Fruit fly (Drosophila melanogaster) whole organism, embryonic: ENCODE data around the gene Prx5.

ENCODE experiments used
- Antp ChIP-seq: fragments of 200-800 bp; sonication (Bioruptor generic); optimal IDR thresholded peaks from 3 replicates; lab custom pipeline; 2016; ENCODE audit warnings: missing biosample characterization, missing genetic modification characterization
- Atf-2 ChIP-seq: fragments of 200-800 bp; sonication (Bioruptor generic); optimal IDR thresholded peaks from 2 replicates; lab custom pipeline; 2016; ENCODE audit warnings: missing biosample characterization, missing genetic modification characterization
- BEAF-32 ChIP-seq: fragments of 200-800 bp; sonication (Bioruptor generic); optimal IDR thresholded peaks from 3 replicates; lab custom pipeline; 2017; ENCODE audit warnings: missing biosample characterization, missing genetic modification characterization, mild to moderate bottlenecking, moderate library complexity, missing genetic modification reagents
- CG11504 ChIP-seq: fragments of 200-800 bp; sonication (Bioruptor generic); optimal IDR thresholded peaks from 3 replicates; lab custom pipeline; 2019; ENCODE audit warnings: missing biosample characterization, mild to moderate bottlenecking, missing genetic modification characterization, moderate library complexity
- CG13123 ChIP-seq: fragments of 200-800 bp; sonication (Bioruptor generic); optimal IDR thresholded peaks from 2 replicates; lab custom pipeline; 2016; ENCODE audit warnings: missing biosample characterization, missing genetic modification characterization
- CG13287 ChIP-seq: fragments of 200-800 bp; sonication (Bioruptor generic); IDR thresholded peaks from 2 replicates; pipeline ENCODE4 v1.3.6; 2022; ENCODE audit warnings: missing biosample characterization, missing genetic modification characterization; ENCODE audit not compliant: partially characterized antibody
- CG13424 ChIP-seq: fragments of 200-800 bp; sonication (Bioruptor generic); optimal IDR thresholded peaks from 2 replicates; lab custom pipeline; 2019; ENCODE audit warnings: missing biosample characterization, mild to moderate bottlenecking, missing genetic modification characterization, moderate library complexity
- CG15269 ChIP-seq: fragments of 200-800 bp; sonication (Bioruptor generic); optimal IDR thresholded peaks from 2 replicates; lab custom pipeline; 2018; ENCODE audit warnings: missing biosample characterization, mild to moderate bottlenecking, missing genetic modification characterization, moderate library complexity
- CG18262 ChIP-seq: fragments of 200-800 bp; optimal IDR thresholded peaks from 3 replicates; lab custom pipeline; 2019; ENCODE audit warnings: missing biosample characterization, mild to moderate bottlenecking, missing genetic modification characterization, moderate library complexity
- CG2116 ChIP-seq: fragments of 200-800 bp; sonication (Bioruptor generic); optimal IDR thresholded peaks from 3 replicates; lab custom pipeline; 2018; ENCODE audit warnings: missing biosample characterization, mild to moderate bottlenecking, missing genetic modification characterization
- CG2202 ChIP-seq: fragments of 200-800 bp; sonication (Bioruptor generic); optimal IDR thresholded peaks from 2 replicates; lab custom pipeline; 2018; ENCODE audit warnings: missing biosample characterization, mild to moderate bottlenecking, missing genetic modification characterization
- CG3065 ChIP-seq: fragments of 200-800 bp; sonication (Bioruptor generic); optimal IDR thresholded peaks from 2 replicates; lab custom pipeline; 2016; ENCODE audit warnings: missing biosample characterization, missing genetic modification characterization
- CG31365 ChIP-seq: fragments of 200-800 bp; sonication (Bioruptor generic); optimal IDR thresholded peaks from 2 replicates; lab custom pipeline; 2018; ENCODE audit warnings: missing biosample characterization, mild to moderate bottlenecking, missing genetic modification characterization
- CG8359 ChIP-seq: fragments of 200-800 bp; sonication (Bioruptor generic); optimal IDR thresholded peaks from 2 replicates; lab custom pipeline; 2017; ENCODE audit warnings: missing biosample characterization, mild to moderate bottlenecking, missing genetic modification characterization, borderline replicate concordance
- CG9876 ChIP-seq: fragments of 200-800 bp; sonication (Bioruptor generic); optimal IDR thresholded peaks from 2 replicates; lab custom pipeline; 2016; ENCODE audit warnings: missing biosample characterization, missing genetic modification characterization
- Camta ChIP-seq: fragments of 200-800 bp; sonication (Bioruptor generic); optimal IDR thresholded peaks from 2 replicates; lab custom pipeline; 2016; ENCODE audit warnings: missing biosample characterization, missing genetic modification characterization
- Chrac-16 ChIP-seq: fragments of 200-800 bp; sonication (Bioruptor generic); optimal IDR thresholded peaks from 3 replicates; lab custom pipeline; 2016; ENCODE audit warnings: missing biosample characterization, missing genetic modification characterization
- CkIIα-i1 ChIP-seq: fragments of 200-800 bp; sonication (Bioruptor generic); IDR thresholded peaks from 2 replicates; pipeline ENCODE4 v1.3.6; 2022; ENCODE audit warnings: missing biosample characterization, missing genetic modification characterization
- Deaf1 ChIP-seq: fragments of 200-800 bp; optimal IDR thresholded peaks from 3 replicates; lab custom pipeline; 2019; ENCODE audit warnings: missing biosample characterization, mild to moderate bottlenecking, missing genetic modification characterization, moderate library complexity
- Dp ChIP-seq: fragments of 200-800 bp; sonication (Bioruptor generic); optimal IDR thresholded peaks from 2 replicates; lab custom pipeline; 2018; ENCODE audit warnings: missing biosample characterization, mild to moderate bottlenecking, missing genetic modification characterization, moderate library complexity
- E2f1 ChIP-seq: fragments of 200-800 bp; sonication (Bioruptor generic); IDR thresholded peaks from 2 replicates; pipeline ENCODE4 v1.3.6; 2022; ENCODE audit warnings: missing biosample characterization, missing genetic modification characterization
- HLH3B ChIP-seq: fragments of 200-800 bp; sonication (Bioruptor generic); IDR thresholded peaks from 2 replicates; pipeline ENCODE4 v1.3.6; 2022; ENCODE audit warnings: missing biosample characterization, missing genetic modification characterization
- HmgD ChIP-seq: fragments of 200-800 bp; sonication (Bioruptor generic); optimal IDR thresholded peaks from 3 replicates; lab custom pipeline; 2016; ENCODE audit warnings: missing biosample characterization, missing genetic modification characterization
- Jarid2 ChIP-seq: fragments of 200-800 bp; sonication (Bioruptor generic); optimal IDR thresholded peaks from 3 replicates; lab custom pipeline; 2017; ENCODE audit warnings: mild to moderate bottlenecking, missing biosample characterization, missing genetic modification reagents, missing genetic modification characterization
- Scr ChIP-seq: fragments of 200-800 bp; sonication (Bioruptor generic); IDR thresholded peaks from 2 replicates; pipeline ENCODE4 v1.3.6; 2022; ENCODE audit warnings: missing biosample characterization, missing genetic modification characterization; ENCODE audit not compliant: partially characterized antibody
- Vsx1 ChIP-seq: fragments of 200-800 bp; sonication (Bioruptor generic); optimal IDR thresholded peaks from 2 replicates; lab custom pipeline; 2017; ENCODE audit warnings: missing biosample characterization, mild to moderate bottlenecking, missing genetic modification characterization, missing genetic modification reagents
- cas ChIP-seq: fragments of 200-800 bp; sonication (Bioruptor generic); IDR thresholded peaks from 2 replicates; pipeline ENCODE4 v1.3.6; 2022; ENCODE audit warnings: missing biosample characterization, missing genetic modification characterization
- esg ChIP-seq: fragments of 200-800 bp; sonication (Bioruptor generic); conservative IDR thresholded peaks from 2 replicates; pipeline ENCODE4 v1.3.6; 2022; ENCODE audit warnings: missing biosample characterization, missing genetic modification characterization
- gsb-n ChIP-seq: fragments of 200-800 bp; sonication (Bioruptor generic); optimal IDR thresholded peaks from 3 replicates; lab custom pipeline; 2018; ENCODE audit warnings: missing biosample characterization, mild to moderate bottlenecking, missing genetic modification characterization
- h ChIP-seq: fragments of >200 bp; optimal IDR thresholded peaks from 2 replicates; lab custom pipeline; 2017
- hth ChIP-seq: fragments of >200 bp; optimal IDR thresholded peaks from 2 replicates; lab custom pipeline; 2017; ENCODE audit warnings: inconsistent platforms
- ind ChIP-seq: fragments of 200-800 bp; sonication (Bioruptor generic); optimal IDR thresholded peaks from 3 replicates; lab custom pipeline; 2016; ENCODE audit warnings: missing biosample characterization, missing genetic modification characterization
- inv ChIP-seq: fragments of 200-800 bp; sonication (Bioruptor generic); IDR thresholded peaks from 2 replicates; pipeline ENCODE4 v1.3.6; 2022; ENCODE audit warnings: missing biosample characterization, missing genetic modification characterization; ENCODE audit not compliant: partially characterized antibody
- nerfin-2 ChIP-seq: fragments of 200-800 bp; sonication (Bioruptor generic); IDR thresholded peaks from 2 replicates; pipeline ENCODE4 v1.3.6; 2022; ENCODE audit warnings: missing biosample characterization, missing genetic modification characterization; ENCODE audit not compliant: partially characterized antibody
- odd ChIP-seq: fragments of 200-800 bp; sonication (Bioruptor generic); optimal IDR thresholded peaks from 2 replicates; lab custom pipeline; 2017; ENCODE audit warnings: missing biosample characterization, mild to moderate bottlenecking, missing genetic modification characterization
- row ChIP-seq: fragments of 200-800 bp; sonication (Bioruptor generic); IDR thresholded peaks from 3 replicates; pipeline ENCODE4 v1.3.6; 2022; ENCODE audit warnings: missing biosample characterization, missing genetic modification characterization
- schlank ChIP-seq: fragments of 200-800 bp; sonication (Bioruptor generic); optimal IDR thresholded peaks from 2 replicates; lab custom pipeline; 2018; ENCODE audit warnings: missing biosample characterization, mild to moderate bottlenecking, missing genetic modification characterization
- sens ChIP-seq: fragments of 200-800 bp; sonication (Bioruptor generic); peaks from one replicate; lab custom pipeline; 2016; ENCODE audit warnings: missing biosample characterization, missing genetic modification characterization
- sim ChIP-seq: fragments of 200-800 bp; sonication (Bioruptor generic); IDR thresholded peaks from 2 replicates; pipeline ENCODE4 v1.3.6; 2022; ENCODE audit warnings: missing biosample characterization, missing genetic modification characterization
- sqz ChIP-seq: fragments of 200-800 bp; sonication (Bioruptor generic); optimal IDR thresholded peaks from 3 replicates; lab custom pipeline; 2018; ENCODE audit warnings: missing biosample characterization, mild to moderate bottlenecking, missing genetic modification characterization
- stwl ChIP-seq: fragments of 200-800 bp; sonication (Bioruptor generic); optimal IDR thresholded peaks from 3 replicates; lab custom pipeline; 2018; ENCODE audit warnings: missing biosample characterization, mild to moderate bottlenecking, missing genetic modification characterization, moderate library complexity
- unc-4 ChIP-seq: fragments of 200-800 bp; sonication (Bioruptor generic); IDR thresholded peaks from 2 replicates; pipeline ENCODE4 v1.3.6; 2022; ENCODE audit warnings: missing biosample characterization, missing genetic modification characterization; ENCODE audit not compliant: partially characterized antibody
- usp ChIP-seq: fragments of >200 bp; optimal IDR thresholded peaks from 2 replicates; lab custom pipeline; 2017; ENCODE audit warnings: missing biosample characterization, missing genetic modification characterization
- wdn ChIP-seq: fragments of 200-800 bp; sonication (Bioruptor generic); IDR thresholded peaks from 2 replicates; pipeline ENCODE4 v1.3.6; 2022; ENCODE audit warnings: missing biosample characterization, missing genetic modification characterization

Gene Prx5

DNA sequence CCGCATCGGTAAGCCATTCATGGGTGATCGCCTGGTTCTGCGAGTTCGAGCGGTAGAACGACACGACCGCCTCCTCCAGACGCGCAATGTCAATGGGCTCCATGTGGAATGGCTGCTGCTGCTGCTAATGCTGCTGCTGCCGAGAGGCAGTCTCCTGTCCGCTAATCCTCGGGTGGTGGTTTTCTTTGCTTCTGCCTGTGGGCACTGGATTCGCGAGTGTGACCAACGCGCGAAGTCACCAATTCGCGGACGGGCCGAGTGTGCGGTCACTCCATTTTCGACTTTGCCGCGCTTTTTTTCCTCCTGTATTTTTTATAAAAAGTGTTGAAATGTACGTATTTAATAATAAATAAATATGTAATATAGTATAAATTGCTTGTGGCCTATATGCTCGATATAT lies 16.2 kb upstream of the Prx5 start, which contains the start of gene cdm (continued):
- no peak for TF ChIP-seq gsb-n (tag; lab: Kevin White, UChicago)
- no peak for TF ChIP-seq CG3065 (GFP tag; lab: Kevin White, UChicago)
- TF ChIP-seq CG13424 (tag; lab: Kevin White, UChicago), result no peak
- no peak for TF ChIP-seq odd (GFP tag; lab: Kevin White, UChicago)
- TF ChIP-seq Scr, result no peak; the same call in 1 of the 2 replicates
- TF ChIP-seq inv (GFP tag; lab: Robert Waterston, UW), result no peak
- TF ChIP-seq CG31365 (tag; lab: Kevin White, UChicago), result no peak
- peak; percentile 27 for TF ChIP-seq CG2116
- TF ChIP-seq Camta (GFP tag; lab: Kevin White, UChicago), result no peak
- no peak for TF ChIP-seq HLH3B
- TF ChIP-seq schlank, result no peak
- TF ChIP-seq Deaf1 (tag; lab: Kevin White, UChicago), result no peak
- TF ChIP-seq Vsx1, result no peak
- TF ChIP-seq sens, result peak; percentile 20
- no peak for TF ChIP-seq CG15269 (tag; lab: Kevin White, UChicago)
- TF ChIP-seq Chrac-16 (GFP tag; lab: Kevin White, UChicago), result no peak
- peak; percentile 21; the same call in 1 of the 2 replicates for TF ChIP-seq unc-4 (GFP tag; lab: Robert Waterston, UW)
- TF ChIP-seq BEAF-32 (GFP tag; lab: Kevin White, UChicago), result peak; percentile 10
- TF ChIP-seq E2f1 (GFP tag; lab: Robert Waterston, UW), result peak; percentile 71; the same call in 1 of the 2 replicates
- TF ChIP-seq nerfin-2, result no peak
- peak; percentile 51 for TF ChIP-seq row (GFP tag; lab: Robert Waterston, UW)
- no peak for TF ChIP-seq sqz (GFP tag; lab: Kevin White, UChicago)
- 0 out of 2 replicates have a peak, but pooled peaks have one; percentile 37 for TF ChIP-seq CG13287 (GFP tag; lab: Robert Waterston, UW)
- no peak for TF ChIP-seq CG9876 (GFP tag; lab: Kevin White, UChicago)
- TF ChIP-seq HmgD (GFP tag; lab: Kevin White, UChicago), result no peak
- no peak for TF ChIP-seq wdn
- no peak for TF ChIP-seq hth (lab: Kevin White, UChicago)
- no peak for TF ChIP-seq esg (GFP tag; lab: Robert Waterston, UW)
- TF ChIP-seq Antp, result no peak
- TF ChIP-seq CG2202, result no peak
- peak; percentile 86 for TF ChIP-seq stwl (tag; lab: Kevin White, UChicago)
- TF ChIP-seq cas (GFP tag; lab: Robert Waterston, UW), result no peak
- TF ChIP-seq ind (GFP tag; lab: Kevin White, UChicago), result no peak
- TF ChIP-seq sim (GFP tag; lab: Robert Waterston, UW), result no peak
- TF ChIP-seq CG13123, result no peak
- TF ChIP-seq usp, result no peak
- no peak for TF ChIP-seq CkIIα-i1
- TF ChIP-seq Atf-2 (GFP tag; lab: Kevin White, UChicago), result no peak
- no peak for TF ChIP-seq CG11504 (tag; lab: Kevin White, UChicago)
- no peak for TF ChIP-seq CG8359 (GFP tag; lab: Kevin White, UChicago)
- no peak for TF ChIP-seq h (lab: Kevin White, UChicago)
- TF ChIP-seq CG18262, result no peak
- peak; percentile 82 for TF ChIP-seq Dp (GFP tag; lab: Kevin White, UChicago)
- TF ChIP-seq Jarid2 (GFP tag; lab: Kevin White, UChicago), result no peak
